Fruit fly (Drosophila melanogaster): Measurements from ENCODE around the gene Cyp305a1.

Gene Cyp305a1

DNA sequence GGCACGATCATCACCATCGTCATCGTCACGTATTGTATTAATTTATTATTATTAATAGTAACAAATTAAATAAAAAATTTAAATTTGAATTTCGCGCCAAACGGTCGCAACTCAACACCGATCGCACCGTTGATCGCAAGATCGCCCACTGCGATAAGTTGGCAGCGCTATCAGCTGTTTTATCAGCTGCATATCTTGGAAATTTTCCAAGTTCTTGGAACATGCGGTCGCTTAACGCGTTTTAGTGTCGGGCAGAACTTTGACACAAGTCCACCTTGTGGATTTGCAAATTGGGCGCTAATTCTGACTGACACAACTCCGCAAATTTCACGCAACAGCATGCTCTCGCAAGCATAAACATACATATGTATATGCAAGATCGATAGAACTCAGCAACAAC is 48.1 kb upstream of the Cyp305a1 start (continued):
- TF ChIP-seq CG31365 (tag; optimal IDR thresholded peaks at IDR 0.05) (no peak), Dll (GFP tag; IDR thresholded peaks at IDR 0.05; ENCODE audit: partially characterized antibody) (0 out of 4 replicates have a peak, but pooled peaks have one; percentile 31), NK7.1 (GFP tag; optimal IDR thresholded peaks at IDR 0.05) (no peak), CG7372 (GFP tag; IDR thresholded peaks at IDR 0.05) (no peak), onecut (GFP tag; IDR thresholded peaks at IDR 0.05) (peak; percentile 52; the same call in 1 of the 2 replicates), CG10565 (GFP tag; optimal IDR thresholded peaks at IDR 0.05) (no peak), CG10209 (GFP tag; optimal IDR thresholded peaks at IDR 0.05) (peak; percentile 24), trem (tag; optimal IDR thresholded peaks at IDR 0.05) (peak; percentile 100), sim (GFP tag; IDR thresholded peaks at IDR 0.05) (no peak), CG2712 (tag; optimal IDR thresholded peaks at IDR 0.05) (peak; percentile 34), CG18599 (GFP tag; optimal IDR thresholded peaks at IDR 0.05) (peak; percentile 3), ken (GFP tag; IDR thresholded peaks at IDR 0.05) (peak; percentile 48; the same call in 1 of the 3 replicates), CG3838 (GFP tag; optimal IDR thresholded peaks at IDR 0.05) (no peak), toy (GFP tag; IDR thresholded peaks at IDR 0.05) (no peak), CG18262 (tag; optimal IDR thresholded peaks at IDR 0.05) (peak; percentile 7), CG14860 (GFP tag; IDR thresholded peaks at IDR 0.05; ENCODE audit: partially characterized antibody) (no peak), twi (tag; optimal IDR thresholded peaks at IDR 0.05) (peak; percentile 39), MTF-1 (GFP tag; optimal IDR thresholded peaks at IDR 0.05; ENCODE audit: borderline replicate concordance) (peak; percentile 30), Fer2 (tag; optimal IDR thresholded peaks at IDR 0.05) (no peak), pros (GFP tag; optimal IDR thresholded peaks at IDR 0.05) (no peak), Max (GFP tag; optimal IDR thresholded peaks at IDR 0.05) (peak; percentile 48), Scr (GFP tag; IDR thresholded peaks at IDR 0.05; ENCODE audit: partially characterized antibody) (peak; percentile 34; the same call in 1 of the 2 replicates), CG4360 (GFP tag; IDR thresholded peaks at IDR 0.05) (peak; percentile 13; the same call in 1 of the 2 replicates), fd3F (GFP tag; optimal IDR thresholded peaks at IDR 0.05) (no peak), crol (GFP tag; IDR thresholded peaks at IDR 0.05) (no peak), unpg (GFP tag; optimal IDR thresholded peaks at IDR 0.05) (no peak), CG6854 (GFP tag; optimal IDR thresholded peaks at IDR 0.05) (peak; percentile 21), CG30403 (GFP tag; optimal IDR thresholded peaks at IDR 0.05) (no peak), pnt (GFP tag; optimal IDR thresholded peaks at IDR 0.05) (no peak), Hr78 (GFP tag; optimal IDR thresholded peaks at IDR 0.05) (peak in 1 of 2 experiments; percentile 22), dm (GFP tag; optimal IDR thresholded peaks at IDR 0.05) (peak; percentile 94), aop (GFP tag; IDR thresholded peaks at IDR 0.05) (no peak), CG12104 (GFP tag; optimal IDR thresholded peaks at IDR 0.05) (no peak), Atf6 (GFP tag; IDR thresholded peaks at IDR 0.05) (0 out of 2 replicates have a peak, but pooled peaks have one; percentile 28), org-1 (GFP tag; optimal IDR thresholded peaks at IDR 0.05) (no peak), Xrp1 (GFP tag; IDR thresholded peaks at IDR 0.05) (peak; percentile 53), jumu (GFP tag; optimal IDR thresholded peaks at IDR 0.05) (no peak), CG15601 (tag; optimal IDR thresholded peaks at IDR 0.05) (peak; percentile 37), HmgZ (tag; optimal IDR thresholded peaks at IDR 0.05) (peak; percentile 56), gsb-n (tag; optimal IDR thresholded peaks at IDR 0.05) (peak; percentile 11), Side (GFP tag; optimal IDR thresholded peaks at IDR 0.05) (no peak), unc-4 (GFP tag; IDR thresholded peaks at IDR 0.05; ENCODE audit: partially characterized antibody) (0 out of 2 replicates have a peak, but pooled peaks have one; percentile 23), CG12391 (tag; optimal IDR thresholded peaks at IDR 0.05) (peak; percentile 10), Lhr (GFP tag; optimal IDR thresholded peaks at IDR 0.05) (no peak), vvl (GFP tag; IDR thresholded peaks at IDR 0.05) (0 out of 2 replicates have a peak, but pooled peaks have one; percentile 19), CG2120 (GFP tag; optimal IDR thresholded peaks at IDR 0.05) (peak; percentile 36), HLHmδ (GFP tag; optimal IDR thresholded peaks at IDR 0.05) (peak; percentile 18), Elba2 (GFP tag; optimal IDR thresholded peaks at IDR 0.05) (no peak), CG17829 (tag; optimal IDR thresholded peaks at IDR 0.05) (peak; percentile 54), PHDP (tag; optimal IDR thresholded peaks at IDR 0.05) (peak; percentile 14)
